Worm (Caenorhabditis elegans) whole organism, early embryonic: Measurements from ENCODE around the gene alh-10.

Source experiments
- B0310.2 ChIP-seq: sonication (generic microtip); optimal IDR thresholded peaks from 2 replicates; lab custom pipeline; 2016; ENCODE audit warnings: mild to moderate bottlenecking, missing genetic modification characterization, missing compliant biosample characterization
- F13C5.2 ChIP-seq: sonication (generic microtip); optimal IDR thresholded peaks from 2 replicates; lab custom pipeline; 2017; ENCODE audit warnings: mild to moderate bottlenecking, missing genetic modification characterization, inconsistent platforms, missing compliant biosample characterization
- aly-1 ChIP-seq: sonication (generic microtip); optimal IDR thresholded peaks from 2 replicates; lab custom pipeline; 2016; ENCODE audit warnings: missing genetic modification characterization, missing compliant biosample characterization
- ama-1 ChIP-seq: fragments of 150-350 bp; optimal IDR thresholded peaks from 2 replicates; lab custom pipeline; 2014
- ceh-13 ChIP-seq: fragments of 200-800 bp; sonication (Bioruptor generic); optimal IDR thresholded peaks from 2 replicates; lab custom pipeline; 2018; ENCODE audit warnings: mild to moderate bottlenecking, missing genetic modification characterization, missing compliant biosample characterization
- ceh-36 ChIP-seq: sonication (generic microtip); optimal IDR thresholded peaks from 2 replicates; lab custom pipeline; 2016; ENCODE audit warnings: missing genetic modification characterization, inconsistent platforms, missing compliant biosample characterization
- ets-7 ChIP-seq: sonication (generic microtip); optimal IDR thresholded peaks from 2 replicates; lab custom pipeline; 2016; ENCODE audit warnings: missing genotype, missing genetic modification characterization, missing compliant biosample characterization
- flt-1 ChIP-seq: fragments of 200-800 bp; sonication (Bioruptor generic); IDR thresholded peaks from 2 replicates; pipeline ENCODE4 v1.3.6; 2022; ENCODE audit warnings: missing genetic modification characterization, missing compliant biosample characterization
- hmbx-1 ChIP-seq: sonication (generic microtip); optimal IDR thresholded peaks from 2 replicates; lab custom pipeline; 2016; ENCODE audit warnings: mild to moderate bottlenecking, missing genetic modification characterization, missing compliant biosample characterization
- hmg-4 ChIP-seq: fragments of 200-800 bp; sonication (Bioruptor generic); optimal IDR thresholded peaks from 2 replicates; lab custom pipeline; 2018; ENCODE audit warnings: mild to moderate bottlenecking, missing genetic modification characterization, missing compliant biosample characterization
- hnd-1 ChIP-seq: sonication (generic microtip); optimal IDR thresholded peaks from 2 replicates; lab custom pipeline; 2016; ENCODE audit warnings: missing genetic modification characterization, missing compliant biosample characterization
- pes-1 ChIP-seq: fragments of 200-800 bp; sonication (Bioruptor generic); IDR thresholded peaks from 2 replicates; pipeline ENCODE4 v1.3.6; 2022; ENCODE audit warnings: missing genetic modification reagents, missing genetic modification characterization, missing compliant biosample characterization
- scrt-1 ChIP-seq: fragments of 200-800 bp; sonication (Bioruptor generic); IDR thresholded peaks from 2 replicates; pipeline ENCODE4 v1.3.6; 2022; ENCODE audit warnings: missing genetic modification characterization, missing compliant biosample characterization
- sea-1 ChIP-seq: fragments of 200-800 bp; sonication (Bioruptor generic); conservative IDR thresholded peaks from 2 replicates; pipeline ENCODE4 v1.3.6; 2022; ENCODE audit warnings: missing genetic modification characterization, missing compliant biosample characterization
- tbx-11 ChIP-seq: fragments of 200-800 bp; sonication (Bioruptor generic); IDR thresholded peaks from 2 replicates; pipeline ENCODE4 v1.3.6; 2022; ENCODE audit warnings: missing genetic modification characterization, missing compliant biosample characterization
- tbx-37 ChIP-seq: fragments of 200-800 bp; sonication (Bioruptor generic); conservative IDR thresholded peaks from 2 replicates; pipeline ENCODE4 v1.3.6; 2022; ENCODE audit warnings: missing genetic modification reagents, missing genetic modification characterization, missing compliant biosample characterization
- tra-4 ChIP-seq: sonication (generic microtip); optimal IDR thresholded peaks from 2 replicates; lab custom pipeline; 2017; ENCODE audit warnings: missing genetic modification characterization, missing compliant biosample characterization

The alh-10 gene

DNA sequence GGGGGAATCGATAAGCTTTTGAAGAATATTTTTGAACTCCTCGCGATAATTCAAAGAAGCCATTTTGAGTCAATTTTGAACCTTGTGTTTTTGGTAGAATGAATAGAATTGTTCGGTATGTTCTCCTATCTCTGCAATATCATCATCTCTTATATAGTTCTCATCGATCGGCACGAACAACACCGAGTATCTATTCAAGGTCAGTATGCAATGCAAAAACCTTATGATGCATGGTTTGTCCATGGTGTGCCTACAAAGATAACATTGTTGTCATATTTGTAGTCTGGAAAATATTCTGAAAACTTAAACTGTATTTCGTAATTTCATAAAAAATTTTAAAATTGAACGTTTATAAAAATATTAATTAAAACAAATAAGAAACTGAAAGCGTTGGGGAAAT, at the start of gene alh-10:
alh-10 (minus strand) TSS at position 127 of the 400 bp plus-strand sequence.
- TF ChIP-seq tbx-11 (GFP tag; lab: Robert Waterston, UW) (no peak), ama-1 (peak; percentile 17)

ce11 chrX:7191882-7192281, 48.4 kb upstream of the alh-10 start, which contains the start of gene C55B6.7:
Gene C55B6.7 (minus strand): TSS chrX:7191982.
- TF ChIP-seq ama-1 (no peak), hnd-1 (no peak), tra-4 (tag; lab: Kevin White, UChicago) (no peak), flt-1 (GFP tag; lab: Robert Waterston, UW) (no peak)

- TF ChIP-seq sea-1 (GFP tag; lab: Robert Waterston, UW): no peak
- no peak for TF ChIP-seq aly-1 (tag; lab: Kevin White, UChicago)
- TF ChIP-seq tra-4 (tag; lab: Kevin White, UChicago): no peak
- no peak for TF ChIP-seq tbx-11 (GFP tag; lab: Robert Waterston, UW)
- no peak for TF ChIP-seq F13C5.2
- no peak for TF ChIP-seq scrt-1 (GFP tag; lab: Robert Waterston, UW)
- TF ChIP-seq ama-1: no peak
- no peak for TF ChIP-seq hmbx-1 (tag; lab: Kevin White, UChicago)
- TF ChIP-seq hmg-4: no peak
- TF ChIP-seq ceh-13 (GFP tag; lab: Kevin White, UChicago): no peak
- no peak for TF ChIP-seq hnd-1
- no peak for TF ChIP-seq ceh-36 (tag; lab: Kevin White, UChicago)
- TF ChIP-seq pes-1 (GFP tag; lab: Robert Waterston, UW): no peak
- TF ChIP-seq tbx-37 (GFP tag; lab: Robert Waterston, UW): no peak
- no peak for TF ChIP-seq ets-7 (tag; lab: Kevin White, UChicago)
- no peak for TF ChIP-seq B0310.2 (tag; lab: Kevin White, UChicago)
- TF ChIP-seq flt-1 (GFP tag; lab: Robert Waterston, UW): no peak
Observed at ce11 chrX:7187602-7188001, 44.2 kb upstream of the alh-10 start, which contains the start of gene C55B6.4. Gene C55B6.4 (minus strand): TSS chrX:7187702.

DNA sequence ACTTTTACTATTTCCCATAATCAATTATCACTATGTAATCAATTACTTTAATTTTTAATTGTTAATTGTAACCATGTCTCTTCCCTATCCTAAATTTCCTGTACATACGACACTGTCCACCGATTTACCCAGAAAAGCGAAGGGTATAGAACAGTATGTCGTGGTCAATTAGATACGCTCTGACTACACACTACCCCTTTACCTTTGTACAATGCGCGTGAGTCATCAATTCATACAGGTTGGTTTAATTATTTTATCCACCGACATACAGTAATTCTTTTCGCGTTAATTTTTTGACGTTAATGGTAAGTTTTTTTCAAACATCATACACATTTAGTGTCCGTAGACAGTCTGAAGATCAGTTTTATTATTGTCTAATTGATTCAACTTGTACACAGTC, 38.2 kb upstream of the alh-10 start:
- TF ChIP-seq hmg-4: no peak
- TF ChIP-seq aly-1 (tag; lab: Kevin White, UChicago): no peak
- no peak for TF ChIP-seq ceh-36 (tag; lab: Kevin White, UChicago)
- no peak for TF ChIP-seq tbx-11 (GFP tag; lab: Robert Waterston, UW)
- TF ChIP-seq hmbx-1 (tag; lab: Kevin White, UChicago): no peak
- no peak for TF ChIP-seq scrt-1 (GFP tag; lab: Robert Waterston, UW)
- no peak for TF ChIP-seq tbx-37 (GFP tag; lab: Robert Waterston, UW)
- no peak for TF ChIP-seq F13C5.2
- no peak for TF ChIP-seq ama-1
- TF ChIP-seq sea-1 (GFP tag; lab: Robert Waterston, UW): no peak
- no peak for TF ChIP-seq tra-4 (tag; lab: Kevin White, UChicago)
- no peak for TF ChIP-seq B0310.2 (tag; lab: Kevin White, UChicago)
- no peak for TF ChIP-seq pes-1 (GFP tag; lab: Robert Waterston, UW)
- no peak for TF ChIP-seq ceh-13 (GFP tag; lab: Kevin White, UChicago)

DNA sequence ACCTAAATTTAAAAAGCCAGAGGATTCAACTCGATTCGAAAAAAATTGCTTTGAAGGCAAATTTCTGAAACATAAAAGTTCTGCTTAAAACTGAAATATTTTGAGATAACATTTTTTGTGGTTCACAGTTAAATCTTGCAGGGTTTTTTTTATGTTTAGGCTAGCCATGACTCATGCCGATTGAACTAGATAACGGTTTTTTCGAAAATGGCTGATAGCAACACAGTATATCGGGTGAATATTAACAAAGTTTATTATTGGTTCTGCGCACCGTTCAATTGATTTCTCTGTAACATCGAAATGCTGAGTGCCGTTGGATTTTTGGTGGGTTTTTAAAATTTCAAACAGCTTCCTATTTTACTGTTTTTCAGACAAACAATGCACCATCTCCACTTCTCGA, 33.9 kb upstream of the alh-10 start, which contains the start of gene F43E12.1:
F43E12.1 (plus strand) TSS at position 301 of the 400 bp plus-strand sequence.
- TF ChIP-seq pes-1 (GFP tag; lab: Robert Waterston, UW) (no peak), aly-1 (tag; lab: Kevin White, UChicago) (no peak), ets-7 (tag; lab: Kevin White, UChicago) (no peak), sea-1 (GFP tag; lab: Robert Waterston, UW) (no peak), scrt-1 (GFP tag; lab: Robert Waterston, UW) (no peak), F13C5.2 (no peak), B0310.2 (tag; lab: Kevin White, UChicago) (no peak), ama-1 (no peak), tbx-37 (GFP tag; lab: Robert Waterston, UW) (no peak), ceh-36 (tag; lab: Kevin White, UChicago) (no peak), hmg-4 (no peak), hmbx-1 (tag; lab: Kevin White, UChicago) (no peak), tbx-11 (GFP tag; lab: Robert Waterston, UW) (no peak), flt-1 (GFP tag; lab: Robert Waterston, UW) (no peak), ceh-13 (GFP tag; lab: Kevin White, UChicago) (no peak), tra-4 (tag; lab: Kevin White, UChicago) (no peak), hnd-1 (no peak)

- TF ChIP-seq B0310.2 (tag; lab: Kevin White, UChicago) (no peak), hmg-4 (no peak)
Observed at ce11 chrX:7176817-7177216, 33.4 kb upstream of the alh-10 start.

DNA sequence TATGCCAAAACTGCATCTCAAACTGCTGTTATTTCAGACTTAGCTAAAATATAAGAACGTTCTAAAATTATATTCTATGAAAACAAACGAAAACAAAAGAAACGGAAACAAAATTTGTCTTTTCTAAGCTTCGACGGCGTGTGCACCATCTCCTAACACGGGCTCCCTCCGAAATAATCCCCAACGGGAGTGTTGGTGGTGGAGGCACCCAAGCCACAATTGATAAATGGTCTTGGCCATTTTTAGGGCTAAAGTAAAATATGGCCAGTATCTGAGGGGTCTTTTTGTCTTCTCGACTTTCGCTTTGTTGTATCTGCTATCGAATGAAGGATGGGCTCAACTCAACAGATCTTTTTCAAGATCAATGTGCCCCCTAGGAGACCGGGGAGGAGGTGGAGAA, 31.9 kb upstream of the alh-10 start:
- no peak for TF ChIP-seq ceh-36 (tag; lab: Kevin White, UChicago)
- TF ChIP-seq aly-1 (tag; lab: Kevin White, UChicago): no peak
- no peak for TF ChIP-seq flt-1 (GFP tag; lab: Robert Waterston, UW)
- no peak for TF ChIP-seq tbx-11 (GFP tag; lab: Robert Waterston, UW)
- no peak for TF ChIP-seq F13C5.2
- TF ChIP-seq ets-7 (tag; lab: Kevin White, UChicago): no peak
- no peak for TF ChIP-seq sea-1 (GFP tag; lab: Robert Waterston, UW)
- TF ChIP-seq hnd-1: no peak
- TF ChIP-seq pes-1 (GFP tag; lab: Robert Waterston, UW): no peak
- TF ChIP-seq ceh-13 (GFP tag; lab: Kevin White, UChicago): no peak
- no peak for TF ChIP-seq hmg-4
- TF ChIP-seq ama-1: no peak
- TF ChIP-seq tbx-37 (GFP tag; lab: Robert Waterston, UW): no peak
- no peak for TF ChIP-seq B0310.2 (tag; lab: Kevin White, UChicago)
- no peak for TF ChIP-seq tra-4 (tag; lab: Kevin White, UChicago)
